Worm (Caenorhabditis elegans): ENCODE results near the gene nhr-182.

- TF ChIP-seq W03F9.2 (tag; optimal IDR thresholded peaks at IDR 0.05) = peak; percentile 33
- no peak for TF ChIP-seq him-1 (tag; optimal IDR thresholded peaks at IDR 0.05)
Measured at ce11 chrV:2214428-2215038, 45.2 kb downstream of the nhr-182 start, which contains the start of gene nhr-184.

All from whole organism, L4/young adult.